Fruit fly (Drosophila melanogaster) whole organism, embryonic: ENCODE measurements around the gene armi.

ENCODE experiments used
- Bgb ChIP-seq: fragments of 200-800 bp; sonication (Bioruptor generic); IDR thresholded peaks from 2 replicates; pipeline ENCODE4 v1.3.6; 2022; ENCODE audit warnings: missing biosample characterization, missing genetic modification characterization; ENCODE audit not compliant: partially characterized antibody
- CG10267 ChIP-seq: fragments of 200-800 bp; sonication (Bioruptor generic); optimal IDR thresholded peaks from 2 replicates; lab custom pipeline; 2018; ENCODE audit warnings: missing biosample characterization, mild to moderate bottlenecking, missing genetic modification characterization, moderate library complexity
- CG10366 ChIP-seq: fragments of 200-800 bp; sonication (Bioruptor generic); IDR thresholded peaks from 2 replicates; pipeline ENCODE4 v1.3.6; 2022; ENCODE audit warnings: missing biosample characterization, missing genetic modification characterization
- CG10462 ChIP-seq: fragments of 200-800 bp; sonication (Bioruptor generic); optimal IDR thresholded peaks from 2 replicates; lab custom pipeline; 2016; ENCODE audit warnings: missing biosample characterization, missing genetic modification characterization
- CG10959 ChIP-seq: fragments of 200-800 bp; sonication (Bioruptor generic); IDR thresholded peaks from 2 replicates; pipeline ENCODE4 v1.3.6; 2022; ENCODE audit warnings: missing biosample characterization, missing genetic modification characterization
- CG10979 ChIP-seq: fragments of 200-800 bp; sonication (Bioruptor generic); optimal IDR thresholded peaks from 2 replicates; lab custom pipeline; 2018; ENCODE audit warnings: missing biosample characterization, mild to moderate bottlenecking, missing genetic modification characterization, moderate library complexity
- CG12155 ChIP-seq: fragments of 200-800 bp; sonication (Bioruptor generic); optimal IDR thresholded peaks from 3 replicates; lab custom pipeline; 2016; ENCODE audit warnings: missing biosample characterization, missing genetic modification characterization
- CG13287 ChIP-seq: fragments of 200-800 bp; sonication (Bioruptor generic); IDR thresholded peaks from 2 replicates; pipeline ENCODE4 v1.3.6; 2022; ENCODE audit warnings: missing biosample characterization, missing genetic modification characterization; ENCODE audit not compliant: partially characterized antibody
- CG14710 ChIP-seq: fragments of 200-800 bp; sonication (Bioruptor generic); optimal IDR thresholded peaks from 3 replicates; lab custom pipeline; 2019; ENCODE audit warnings: missing biosample characterization, mild to moderate bottlenecking, missing genetic modification characterization, moderate library complexity
- CG15696 ChIP-seq: fragments of 200-800 bp; sonication (Bioruptor generic); optimal IDR thresholded peaks from 2 replicates; lab custom pipeline; 2019; ENCODE audit warnings: missing biosample characterization, mild to moderate bottlenecking, missing genetic modification characterization, moderate library complexity
- CG17912 ChIP-seq: fragments of 200-800 bp; sonication (Bioruptor generic); optimal IDR thresholded peaks from 2 replicates; lab custom pipeline; 2018; ENCODE audit warnings: missing biosample characterization, mild to moderate bottlenecking, missing genetic modification characterization
- CG18476 ChIP-seq: fragments of 200-800 bp; sonication (Bioruptor generic); optimal IDR thresholded peaks from 2 replicates; lab custom pipeline; 2016; ENCODE audit warnings: missing biosample characterization, mild to moderate bottlenecking, missing genetic modification characterization
- CG2712 ChIP-seq: fragments of 200-800 bp; optimal IDR thresholded peaks from 3 replicates; lab custom pipeline; 2019; ENCODE audit warnings: missing biosample characterization, mild to moderate bottlenecking, missing genetic modification characterization, moderate library complexity
- CG4282 ChIP-seq: fragments of 200-800 bp; sonication (Bioruptor generic); optimal IDR thresholded peaks from 2 replicates; lab custom pipeline; 2016; ENCODE audit warnings: missing biosample characterization, missing genetic modification characterization
- CG4328 ChIP-seq: fragments of 200-800 bp; sonication (Bioruptor generic); optimal IDR thresholded peaks from 3 replicates; lab custom pipeline; 2017; ENCODE audit warnings: missing biosample characterization, missing genetic modification reagents, missing genetic modification characterization
- CG4424 ChIP-seq: fragments of 200-800 bp; sonication (Bioruptor generic); optimal IDR thresholded peaks from 3 replicates; lab custom pipeline; 2016; ENCODE audit warnings: missing biosample characterization, missing genetic modification characterization
- Camta ChIP-seq: fragments of 200-800 bp; sonication (Bioruptor generic); optimal IDR thresholded peaks from 2 replicates; lab custom pipeline; 2016; ENCODE audit warnings: missing biosample characterization, missing genetic modification characterization
- CoRest ChIP-seq: fragments of 200-800 bp; sonication (Bioruptor generic); optimal IDR thresholded peaks from 3 replicates; lab custom pipeline; 2018; ENCODE audit warnings: missing biosample characterization, mild to moderate bottlenecking, missing genetic modification characterization, moderate library complexity
- Fer1 ChIP-seq: fragments of 200-800 bp; sonication (Bioruptor generic); optimal IDR thresholded peaks from 2 replicates; lab custom pipeline; 2017; ENCODE audit warnings: missing biosample characterization, mild to moderate bottlenecking, missing genetic modification characterization
- Hmx ChIP-seq: fragments of 200-800 bp; sonication (Bioruptor generic); optimal IDR thresholded peaks from 2 replicates; lab custom pipeline; 2016; ENCODE audit warnings: missing biosample characterization, missing genetic modification characterization
- Kr ChIP-seq: fragments of 200-800 bp; sonication (Bioruptor generic); optimal IDR thresholded peaks from 2 replicates; lab custom pipeline; 2017; ENCODE audit warnings: missing biosample characterization, mild to moderate bottlenecking, missing genetic modification characterization
- Mad ChIP-seq: fragments of 200-800 bp; sonication (Bioruptor generic); optimal IDR thresholded peaks from 2 replicates; lab custom pipeline; 2016; ENCODE audit warnings: missing biosample characterization, missing genetic modification characterization
- Opbp ChIP-seq: fragments of 200-800 bp; sonication (Bioruptor generic); IDR thresholded peaks from 3 replicates; pipeline ENCODE4 v1.3.6; 2022; ENCODE audit warnings: missing biosample characterization, missing genetic modification characterization; ENCODE audit not compliant: partially characterized antibody
- Sox100B ChIP-seq: fragments of 200-800 bp; sonication (Bioruptor generic); optimal IDR thresholded peaks from 3 replicates; lab custom pipeline; 2018; ENCODE audit warnings: missing biosample characterization, mild to moderate bottlenecking, missing genetic modification characterization
- Xbp1 ChIP-seq: fragments of 200-800 bp; sonication (Bioruptor generic); optimal IDR thresholded peaks from 3 replicates; lab custom pipeline; 2016; ENCODE audit warnings: missing biosample characterization, mild to moderate bottlenecking, missing genetic modification characterization
- Xrp1 ChIP-seq: fragments of 200-800 bp; sonication (Bioruptor generic); IDR thresholded peaks from 2 replicates; pipeline ENCODE4 v1.3.6; 2022; ENCODE audit warnings: missing biosample characterization, missing genetic modification characterization
- ab ChIP-seq: fragments of 200-800 bp; sonication (Bioruptor generic); optimal IDR thresholded peaks from 2 replicates; lab custom pipeline; 2016; ENCODE audit warnings: missing biosample characterization, missing genetic modification characterization
- aop ChIP-seq: fragments of 200-800 bp; sonication (Bioruptor generic); IDR thresholded peaks from 2 replicates; pipeline ENCODE4 v1.3.6; 2022; ENCODE audit warnings: missing biosample characterization, missing genetic modification characterization
- az2 ChIP-seq: fragments of 200-800 bp; sonication (Bioruptor generic); optimal IDR thresholded peaks from 3 replicates; lab custom pipeline; 2016; ENCODE audit warnings: missing biosample characterization, missing genetic modification characterization
- bigmax ChIP-seq: fragments of 200-800 bp; sonication (Bioruptor generic); optimal IDR thresholded peaks from 2 replicates; lab custom pipeline; 2018; ENCODE audit warnings: missing biosample characterization, mild to moderate bottlenecking, missing genetic modification characterization
- bowl ChIP-seq: fragments of 200-800 bp; sonication (Bioruptor generic); IDR thresholded peaks from 2 replicates; pipeline ENCODE4 v1.3.6; 2022; ENCODE audit warnings: missing biosample characterization, missing genetic modification characterization
- br ChIP-seq: fragments of >200 bp; optimal IDR thresholded peaks from 2 replicates; lab custom pipeline; 2017
- bsh ChIP-seq, 2 experiments: fragments of 200-800 bp; sonication (Bioruptor generic); optimal IDR thresholded peaks; 2 replicates each; lab custom pipeline; 2017 to 2018; ENCODE audit warnings: mild to moderate bottlenecking in 2 of 2, missing biosample characterization in 2 of 2, missing genetic modification characterization in 2 of 2, moderate library complexity in 1 of 2
- caup ChIP-seq: fragments of 200-800 bp; sonication (Bioruptor generic); optimal IDR thresholded peaks from 3 replicates; lab custom pipeline; 2017; ENCODE audit warnings: missing biosample characterization, mild to moderate bottlenecking, missing genetic modification characterization, moderate library complexity; ENCODE audit not compliant: severe bottlenecking
- crol ChIP-seq: fragments of 200-800 bp; sonication (Bioruptor generic); IDR thresholded peaks from 2 replicates; pipeline ENCODE4 v1.3.6; 2022; ENCODE audit warnings: missing biosample characterization, missing genetic modification characterization
- crp ChIP-seq, 2 experiments: fragments of 200-800 bp; sonication (Bioruptor generic); optimal IDR thresholded peaks; 2 replicates in 1 of 2; 3 replicates in 1 of 2; lab custom pipeline; 2017; ENCODE audit warnings: missing biosample characterization in 2 of 2, missing genetic modification characterization in 2 of 2, mild to moderate bottlenecking in 1 of 2, moderate library complexity in 1 of 2
- ems ChIP-seq: fragments of 200-800 bp; sonication (Bioruptor generic); optimal IDR thresholded peaks from 3 replicates; lab custom pipeline; 2016; ENCODE audit warnings: missing biosample characterization, missing genetic modification characterization
- ewg ChIP-seq: fragments of 200-800 bp; sonication (Bioruptor generic); optimal IDR thresholded peaks from 3 replicates; lab custom pipeline; 2017; ENCODE audit warnings: mild to moderate bottlenecking, missing biosample characterization, missing genetic modification reagents, missing genetic modification characterization
- gcm2 ChIP-seq: fragments of 200-800 bp; sonication (Bioruptor generic); optimal IDR thresholded peaks from 2 replicates; lab custom pipeline; 2016; ENCODE audit warnings: missing biosample characterization, missing genetic modification characterization
- knrl ChIP-seq: fragments of 200-800 bp; sonication (Bioruptor generic); IDR thresholded peaks from 3 replicates; pipeline ENCODE4 v1.3.6; 2022; ENCODE audit warnings: missing biosample characterization, missing genetic modification characterization; ENCODE audit not compliant: partially characterized antibody
- lilli ChIP-seq: fragments of 200-800 bp; sonication (Bioruptor generic); optimal IDR thresholded peaks from 3 replicates; lab custom pipeline; 2016; ENCODE audit warnings: missing biosample characterization, missing genetic modification characterization
- nerfin-2 ChIP-seq: fragments of 200-800 bp; sonication (Bioruptor generic); IDR thresholded peaks from 2 replicates; pipeline ENCODE4 v1.3.6; 2022; ENCODE audit warnings: missing biosample characterization, missing genetic modification characterization; ENCODE audit not compliant: partially characterized antibody
- pan ChIP-seq, 4 experiments: fragments of >200 bp in 3 of 4; fragments of 200-800 bp in 1 of 4; sonication (Bioruptor generic) in 1 of 4; optimal IDR thresholded peaks in 3 of 4; IDR thresholded peaks in 1 of 4; 2 replicates each; pipeline versions ENCODE4 v1.3.6 to Lab custom; 2017 to 2022; ENCODE audit warnings: missing biosample characterization in 2 of 4, missing genetic modification characterization in 2 of 4, mixed read lengths in 1 of 4
- schlank ChIP-seq: fragments of 200-800 bp; sonication (Bioruptor generic); optimal IDR thresholded peaks from 2 replicates; lab custom pipeline; 2018; ENCODE audit warnings: missing biosample characterization, mild to moderate bottlenecking, missing genetic modification characterization
- sim ChIP-seq: fragments of 200-800 bp; sonication (Bioruptor generic); IDR thresholded peaks from 2 replicates; pipeline ENCODE4 v1.3.6; 2022; ENCODE audit warnings: missing biosample characterization, missing genetic modification characterization
- slbo ChIP-seq: fragments of 200-800 bp; sonication (Bioruptor generic); IDR thresholded peaks from 2 replicates; pipeline ENCODE4 v1.3.6; 2022; ENCODE audit warnings: missing biosample characterization, missing genetic modification characterization
- tio ChIP-seq: fragments of 200-800 bp; sonication (Bioruptor generic); optimal IDR thresholded peaks from 2 replicates; lab custom pipeline; 2017; ENCODE audit warnings: missing biosample characterization, missing genetic modification characterization, inconsistent platforms
- tx ChIP-seq: fragments of 200-800 bp; sonication (Bioruptor generic); optimal IDR thresholded peaks from 2 replicates; lab custom pipeline; 2016; ENCODE audit warnings: missing biosample characterization, missing genetic modification characterization
- vfl ChIP-seq: fragments of 200-800 bp; sonication (Bioruptor generic); optimal IDR thresholded peaks from 2 replicates; lab custom pipeline; 2016; ENCODE audit warnings: missing biosample characterization, missing genetic modification characterization
- wdn ChIP-seq: fragments of 200-800 bp; sonication (Bioruptor generic); IDR thresholded peaks from 2 replicates; pipeline ENCODE4 v1.3.6; 2022; ENCODE audit warnings: missing biosample characterization, missing genetic modification characterization

The armi gene

dm6 chr3L:3438473-3438872 lies 22.6 kb upstream of the armi start (continued):
- TF ChIP-seq CG4328 (GFP tag; lab: Kevin White, UChicago) = no peak
- no peak for TF ChIP-seq Opbp (GFP tag; lab: Robert Waterston, UW)
- peak; percentile 72 for TF ChIP-seq az2
- TF ChIP-seq CG10979 = peak; percentile 87
- peak; percentile 84 for TF ChIP-seq CG10267
- TF ChIP-seq CG14710 (tag; lab: Kevin White, UChicago) = peak; percentile 77
- peak; percentile 15; the same call in 1 of the 2 replicates for TF ChIP-seq crol (GFP tag; lab: Robert Waterston, UW)
- TF ChIP-seq gcm2 (GFP tag; lab: Kevin White, UChicago) = peak; percentile 0
- peak; percentile 58 for TF ChIP-seq Camta (GFP tag; lab: Kevin White, UChicago)
- no peak for TF ChIP-seq caup (GFP tag; lab: Kevin White, UChicago)
- TF ChIP-seq ewg (GFP tag; lab: Kevin White, UChicago) = peak; percentile 10
- no peak for TF ChIP-seq bowl (GFP tag; lab: Robert Waterston, UW)
- TF ChIP-seq slbo (GFP tag; lab: Robert Waterston, UW) = peak; percentile 51
- TF ChIP-seq CG10462 (GFP tag; lab: Kevin White, UChicago) = peak; percentile 58
- peak; percentile 31; the same call in 1 of the 2 replicates for TF ChIP-seq CG10366 (GFP tag; lab: Robert Waterston, UW)
- TF ChIP-seq crp (GFP tag; optimal IDR thresholded peaks at IDR 0.05; lab: Kevin White, UChicago) = peak in 1 of 2 experiments; percentile 1
- TF ChIP-seq pan (optimal IDR thresholded peaks at IDR 0.05; lab: Kevin White, UChicago) = no peak
- TF ChIP-seq pan (GFP tag; optimal IDR thresholded peaks at IDR 0.05 in 1 of 2, IDR thresholded peaks at IDR 0.05 in 1 of 2) = peak in 1 of 2 experiments; percentile 79
- no peak for TF ChIP-seq aop (GFP tag; lab: Robert Waterston, UW)
- TF ChIP-seq knrl (GFP tag; lab: Robert Waterston, UW) = no peak
- TF ChIP-seq Xrp1 = peak; percentile 88
- TF ChIP-seq tio = peak; percentile 53
- peak in 1 of 2 experiments; percentile 85 for TF ChIP-seq bsh (GFP tag; optimal IDR thresholded peaks at IDR 0.05; lab: Kevin White, UChicago)
- peak; percentile 72 for TF ChIP-seq CoRest
- peak; percentile 91 for TF ChIP-seq CG2712 (tag; lab: Kevin White, UChicago)
- peak; percentile 74 for TF ChIP-seq CG4424 (GFP tag; lab: Kevin White, UChicago)
- peak; percentile 45 for TF ChIP-seq lilli (GFP tag; lab: Kevin White, UChicago)
- peak; percentile 73 for TF ChIP-seq Sox100B (GFP tag; lab: Kevin White, UChicago)
- peak; percentile 81 for TF ChIP-seq CG15696
- TF ChIP-seq tx (GFP tag; lab: Kevin White, UChicago) = peak; percentile 26
- peak; percentile 33 for TF ChIP-seq CG12155 (GFP tag; lab: Kevin White, UChicago)
- peak; percentile 35; the same call in 1 of the 2 replicates for TF ChIP-seq sim
- no peak for TF ChIP-seq CG4282
- no peak for TF ChIP-seq CG13287 (GFP tag; lab: Robert Waterston, UW)
- TF ChIP-seq wdn (GFP tag; lab: Robert Waterston, UW) = no peak; the same call in 1 of the 2 replicates
- TF ChIP-seq Kr (GFP tag; lab: Kevin White, UChicago) = peak; percentile 45
- no peak for TF ChIP-seq ab (GFP tag; lab: Kevin White, UChicago)
- no peak for TF ChIP-seq Bgb (GFP tag; lab: Robert Waterston, UW)
- peak; percentile 18 for TF ChIP-seq ems (GFP tag; lab: Kevin White, UChicago)
- TF ChIP-seq Xbp1 = peak; percentile 65
- no peak for TF ChIP-seq schlank (tag; lab: Kevin White, UChicago)
- peak; percentile 26 for TF ChIP-seq CG18476 (GFP tag; lab: Kevin White, UChicago)
- TF ChIP-seq CG17912 (GFP tag; lab: Kevin White, UChicago) = no peak
- TF ChIP-seq bigmax (GFP tag; lab: Kevin White, UChicago) = no peak
- TF ChIP-seq br (lab: Kevin White, UChicago) = no peak
- TF ChIP-seq Hmx (GFP tag; lab: Kevin White, UChicago) = no peak
- TF ChIP-seq nerfin-2 (GFP tag; lab: Robert Waterston, UW) = no peak
- peak; percentile 66 for TF ChIP-seq Fer1
- peak; percentile 18 for TF ChIP-seq Mad (GFP tag; lab: Kevin White, UChicago)
- 0 out of 2 replicates have a peak, but pooled peaks have one; percentile 24 for TF ChIP-seq CG10959 (GFP tag; lab: Robert Waterston, UW)
- no peak for TF ChIP-seq vfl (GFP tag; lab: Kevin White, UChicago)
